Worm (Caenorhabditis elegans) whole organism, L1 larva: ENCODE results near the gene srx-58.
A peak's percentile ranks its signal among the peaks of the same experiment; 100 is the strongest.

ENCODE experiments used
- efl-1 ChIP-seq, 4 experiments: fragments of 150-350 bp; optimal IDR thresholded peaks in 3 of 4; peaks in 1 of 4; 1 replicate in 1 of 4; 2 replicates in 3 of 4; lab custom pipeline; 2014; ENCODE audit warnings: missing biosample characterization in 2 of 4, missing genetic modification characterization in 2 of 4, missing genetic modification reagents in 2 of 4
- elt-2 ChIP-seq: sonication (generic microtip); optimal IDR thresholded peaks from 2 replicates; lab custom pipeline; 2016; ENCODE audit warnings: missing genetic modification characterization, mild to moderate bottlenecking, inconsistent platforms, missing compliant biosample characterization, missing genetic modification reagents
- elt-3 ChIP-seq, 6 experiments: fragments of 150-350 bp in 1 of 6; sonication (generic microtip); optimal IDR thresholded peaks; 2 replicates each; lab custom pipeline; 2017 to 2018; ENCODE audit warnings: missing biosample characterization in 6 of 6, missing genetic modification characterization in 6 of 6, inconsistent platforms in 1 of 6
- fkh-10 ChIP-seq: sonication (generic microtip); optimal IDR thresholded peaks from 2 replicates; lab custom pipeline; 2017; ENCODE audit warnings: missing biosample characterization, missing genetic modification reagents, missing genetic modification characterization
- fkh-4 ChIP-seq: sonication (generic microtip); optimal IDR thresholded peaks from 2 replicates; lab custom pipeline; 2016; ENCODE audit warnings: missing compliant biosample characterization, missing genetic modification characterization, borderline replicate concordance
- hlh-4 ChIP-seq: sonication (generic microtip); optimal IDR thresholded peaks from 2 replicates; lab custom pipeline; 2016; ENCODE audit warnings: mild to moderate bottlenecking, missing genetic modification characterization, missing compliant biosample characterization
- lin-35 ChIP-seq, 2 experiments: fragments of 150-350 bp; optimal IDR thresholded peaks; 2 replicates each; lab custom pipeline; 2014; ENCODE audit warnings: missing biosample characterization in 2 of 2, missing genetic modification characterization in 2 of 2, missing genetic modification reagents in 2 of 2
- lin-39 ChIP-seq: fragments of 150-350 bp; optimal IDR thresholded peaks from 2 replicates; lab custom pipeline; 2014; ENCODE audit warnings: missing biosample characterization, missing genetic modification reagents, missing genetic modification characterization
- mab-9 ChIP-seq: fragments of 200-800 bp; sonication (Bioruptor generic); IDR thresholded peaks from 2 replicates; pipeline ENCODE4 v1.3.6; 2022; ENCODE audit warnings: missing genetic modification reagents, missing genetic modification characterization, missing compliant biosample characterization
- mdl-1 ChIP-seq, 2 experiments: fragments of 150-350 bp; optimal IDR thresholded peaks; 2 replicates each; lab custom pipeline; 2014 to 2017; ENCODE audit warnings: missing biosample characterization in 2 of 2, missing genetic modification characterization in 2 of 2, inconsistent platforms in 1 of 2
- mep-1 ChIP-seq: fragments of 150-350 bp; optimal IDR thresholded peaks from 2 replicates; lab custom pipeline; 2014; ENCODE audit warnings: missing biosample characterization, missing genetic modification characterization
- nhr-20 ChIP-seq: sonication (generic microtip); optimal IDR thresholded peaks from 2 replicates; lab custom pipeline; 2016; ENCODE audit warnings: mild to moderate bottlenecking, missing genetic modification characterization, missing compliant biosample characterization
- nhr-28 ChIP-seq: fragments of 150-350 bp; optimal IDR thresholded peaks from 2 replicates; lab custom pipeline; 2014; ENCODE audit warnings: missing biosample characterization, missing genetic modification characterization
- nhr-71 ChIP-seq: sonication (generic microtip); optimal IDR thresholded peaks from 2 replicates; lab custom pipeline; 2016; ENCODE audit warnings: mild to moderate bottlenecking, missing genetic modification characterization, moderate library complexity, missing compliant biosample characterization
- nhr-85 ChIP-seq: sonication (generic microtip); peaks from one replicate; lab custom pipeline; 2016; ENCODE audit warnings: missing genetic modification characterization, inconsistent platforms, missing compliant biosample characterization
- nhr-90 ChIP-seq: sonication (generic microtip); optimal IDR thresholded peaks from 2 replicates; lab custom pipeline; 2016; ENCODE audit warnings: mild to moderate bottlenecking, missing genetic modification characterization, missing compliant biosample characterization; ENCODE audit not compliant: poor library complexity
- skn-1 ChIP-seq: fragments of 150-350 bp; optimal IDR thresholded peaks from 2 replicates; lab custom pipeline; 2014; ENCODE audit warnings: missing biosample characterization, missing genetic modification characterization
- snpc-4 ChIP-seq: fragments of 150-350 bp; optimal IDR thresholded peaks from 2 replicates; lab custom pipeline; 2014; ENCODE audit warnings: missing biosample characterization, missing genetic modification characterization
- unc-130 ChIP-seq: fragments of 150-350 bp; optimal IDR thresholded peaks from 2 replicates; lab custom pipeline; 2017; ENCODE audit warnings: missing biosample characterization, missing genetic modification characterization, inconsistent platforms
- ztf-4 ChIP-seq: fragments of 150-350 bp; optimal IDR thresholded peaks from 2 replicates; lab custom pipeline; 2014; ENCODE audit warnings: missing biosample characterization, missing genetic modification characterization

The srx-58 gene

ce11 chrV:15398728-15399127, 46.3 kb downstream of the srx-58 start, which contains the start of gene fbxa-199:
Gene fbxa-199, minus strand, starts transcription at chrV:15398828.
- no peak for TF ChIP-seq fkh-4 (tag; lab: Kevin White, UChicago)
- TF ChIP-seq skn-1 (tag; lab: Kevin White, UChicago): no peak
- no peak for TF ChIP-seq snpc-4 (tag; lab: Kevin White, UChicago)
- no peak for TF ChIP-seq mep-1 (tag; lab: Kevin White, UChicago)
- TF ChIP-seq nhr-90 (tag; lab: Kevin White, UChicago): no peak
- no peak for TF ChIP-seq unc-130 (tag; lab: Kevin White, UChicago)
- TF ChIP-seq mdl-1 (tag; optimal IDR thresholded peaks at IDR 0.05; lab: Kevin White, UChicago): no peak
- TF ChIP-seq fkh-10 (GFP tag; lab: Kevin White, UChicago): no peak
- no peak for TF ChIP-seq nhr-85
- TF ChIP-seq nhr-20 (tag; lab: Kevin White, UChicago): no peak
- no peak for TF ChIP-seq lin-35 (GFP tag; optimal IDR thresholded peaks at IDR 0.05; lab: Kevin White, UChicago)
- TF ChIP-seq efl-1 (optimal IDR thresholded peaks at IDR 0.05; lab: Kevin White, UChicago): no peak
- TF ChIP-seq efl-1 (GFP tag; optimal IDR thresholded peaks at IDR 0.05 in 1 of 2; lab: Kevin White, UChicago): no peak
- TF ChIP-seq mab-9 (GFP tag; lab: Robert Waterston, UW): no peak
- TF ChIP-seq lin-39: no peak
- TF ChIP-seq nhr-28: no peak
- TF ChIP-seq elt-3 (tag; optimal IDR thresholded peaks at IDR 0.05; lab: Kevin White, UChicago): no peak

ce11 chrV:15399691-15400377, 47.4 kb downstream of the srx-58 start, which contains the start of the genes T06E6.15 and sri-7:
Gene T06E6.15, minus strand, starts transcription at chrV:15399791.
Gene sri-7, plus strand, starts transcription at chrV:15400327.
- TF ChIP-seq hlh-4 (tag; lab: Kevin White, UChicago) (peak; percentile 89), ztf-4 (tag; lab: Kevin White, UChicago) (no peak), efl-1 (optimal IDR thresholded peaks at IDR 0.05; lab: Kevin White, UChicago) (no peak), efl-1 (GFP tag; optimal IDR thresholded peaks at IDR 0.05 in 1 of 2; lab: Kevin White, UChicago) (peak in 1 of 2 experiments; percentile 40)

- TF ChIP-seq mdl-1 (tag; optimal IDR thresholded peaks at IDR 0.05; lab: Kevin White, UChicago) (no peak), elt-2 (tag; lab: Kevin White, UChicago) (peak; percentile 3), nhr-71 (tag; lab: Kevin White, UChicago) (no peak)
- TF ChIP-seq, all 84 proteins: peak for 1
These were observed 49.4 kb downstream of the srx-58 start, which contains the start of gene fbxa-135 for ce11 chrV:15401856-15402314. Gene fbxa-135, plus strand, starts transcription at chrV:15402264.
